Worm (Caenorhabditis elegans) whole organism, late embryonic: Measurements from ENCODE around the gene mdt-4.

Experiments
- mec-3 ChIP-seq: sonication (generic microtip); optimal IDR thresholded peaks from 2 replicates; lab custom pipeline; 2016; ENCODE audit warnings: borderline replicate concordance, missing genetic modification characterization, missing compliant biosample characterization
- nhr-11 ChIP-seq: fragments of 150-350 bp; optimal IDR thresholded peaks from 2 replicates; lab custom pipeline; 2014; ENCODE audit warnings: missing biosample characterization, missing genetic modification characterization
- pha-2 ChIP-seq: sonication (generic microtip); optimal IDR thresholded peaks from 2 replicates; lab custom pipeline; 2017; ENCODE audit warnings: mild to moderate bottlenecking, missing genetic modification characterization, missing compliant biosample characterization
- tbx-7 ChIP-seq: sonication (generic microtip); optimal IDR thresholded peaks from 2 replicates; lab custom pipeline; 2016; ENCODE audit warnings: missing genotype, missing genetic modification characterization, missing compliant biosample characterization

DNA sequence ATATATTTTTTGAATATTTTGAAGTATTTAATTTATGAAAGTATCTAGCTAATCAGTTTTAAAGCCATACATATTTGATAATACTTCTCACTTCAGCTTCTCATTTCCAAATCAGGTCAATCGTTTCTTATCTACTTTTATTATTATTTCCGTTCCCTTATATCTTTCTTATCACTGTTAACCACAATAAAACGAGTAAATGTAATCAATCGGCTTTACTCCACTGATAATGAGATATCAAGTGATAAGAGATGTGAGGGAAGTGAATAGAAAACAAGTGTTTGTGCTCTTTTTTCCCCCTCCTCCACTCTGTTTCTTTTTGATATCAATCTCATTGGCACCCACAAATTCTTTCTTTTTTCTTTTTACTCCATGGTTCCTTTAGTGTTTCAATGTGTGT lies 22.8 kb upstream of the mdt-4 start:
- TF ChIP-seq pha-2 (tag; lab: Kevin White, UChicago) = no peak
- TF ChIP-seq nhr-11 (tag; lab: Kevin White, UChicago) = no peak
- TF ChIP-seq tbx-7 (tag; lab: Kevin White, UChicago) = no peak
- TF ChIP-seq mec-3 = no peak
